Worm (Caenorhabditis elegans) whole organism, mixed stage, embryonic: ENCODE results near the gene T04B2.7.

Experiments used
- M03D4.4 ChIP-seq: sonication (generic microtip); optimal IDR thresholded peaks from 2 replicates; lab custom pipeline; 2017; ENCODE audit warnings: mild to moderate bottlenecking, missing genetic modification characterization, missing compliant biosample characterization
- blmp-1 ChIP-seq: fragments of 150-350 bp; optimal IDR thresholded peaks from 2 replicates; lab custom pipeline; 2014; ENCODE audit warnings: missing biosample characterization, missing genetic modification characterization
- ceh-39 ChIP-seq: fragments of 150-350 bp; optimal IDR thresholded peaks from 2 replicates; lab custom pipeline; 2014; ENCODE audit warnings: missing biosample characterization, missing genetic modification characterization
- ceh-43 ChIP-seq: fragments of 200-800 bp; sonication (Bioruptor generic); optimal IDR thresholded peaks from 2 replicates; lab custom pipeline; 2018; ENCODE audit warnings: mild to moderate bottlenecking, missing genetic modification characterization, moderate library complexity, missing compliant biosample characterization
- ceh-83 ChIP-seq: fragments of 200-800 bp; sonication (Bioruptor generic); optimal IDR thresholded peaks from 2 replicates; lab custom pipeline; 2018; ENCODE audit warnings: mild to moderate bottlenecking, missing genetic modification characterization, missing compliant biosample characterization
- ces-1 ChIP-seq: fragments of 150-350 bp; optimal IDR thresholded peaks from 2 replicates; lab custom pipeline; 2014; ENCODE audit warnings: missing biosample characterization, missing genetic modification reagents, missing genetic modification characterization
- cnd-1 ChIP-seq: fragments of 200-800 bp; sonication (Bioruptor generic); optimal IDR thresholded peaks from 2 replicates; lab custom pipeline; 2018; ENCODE audit warnings: mild to moderate bottlenecking, missing genetic modification characterization, missing compliant biosample characterization
- drap-1 ChIP-seq: fragments of 200-800 bp; sonication (Bioruptor generic); optimal IDR thresholded peaks from 3 replicates; lab custom pipeline; 2018; ENCODE audit warnings: mild to moderate bottlenecking, missing genetic modification characterization, missing compliant biosample characterization
- elt-1 ChIP-seq: sonication (generic microtip); optimal IDR thresholded peaks from 2 replicates; lab custom pipeline; 2017; ENCODE audit warnings: missing genetic modification characterization, mild to moderate bottlenecking, missing compliant biosample characterization, antibody characterized with exemption, moderate library complexity, borderline replicate concordance; ENCODE audit not compliant: insufficient read depth
- elt-3 ChIP-seq: fragments of 150-350 bp; optimal IDR thresholded peaks from 2 replicates; lab custom pipeline; 2014; ENCODE audit warnings: missing biosample characterization, missing genetic modification characterization
- flh-1 ChIP-seq: fragments of 200-800 bp; sonication (Bioruptor generic); optimal IDR thresholded peaks from 2 replicates; lab custom pipeline; 2018; ENCODE audit warnings: mild to moderate bottlenecking, missing genetic modification characterization, moderate library complexity, missing compliant biosample characterization
- ham-2 ChIP-seq: fragments of 200-800 bp; sonication (Bioruptor generic); optimal IDR thresholded peaks from 2 replicates; lab custom pipeline; 2018; ENCODE audit warnings: mild to moderate bottlenecking, missing genetic modification characterization, missing compliant biosample characterization
- hlh-1 ChIP-seq: fragments of 150-350 bp; optimal IDR thresholded peaks from 2 replicates; lab custom pipeline; 2014; ENCODE audit warnings: missing biosample characterization, missing genetic modification reagents, missing genetic modification characterization
- lin-13 ChIP-seq: fragments of 150-350 bp; optimal IDR thresholded peaks from 2 replicates; lab custom pipeline; 2014; ENCODE audit warnings: missing biosample characterization, missing genetic modification characterization
- lin-32 ChIP-seq: fragments of 200-800 bp; sonication (Bioruptor generic); optimal IDR thresholded peaks from 2 replicates; lab custom pipeline; 2018; ENCODE audit warnings: mild to moderate bottlenecking, missing genetic modification characterization, missing compliant biosample characterization
- lsy-2 ChIP-seq: fragments of 150-350 bp; optimal IDR thresholded peaks from 2 replicates; lab custom pipeline; 2014; ENCODE audit warnings: missing biosample characterization, missing genetic modification characterization
- mab-5 ChIP-seq: fragments of 150-350 bp; optimal IDR thresholded peaks from 2 replicates; lab custom pipeline; 2014; ENCODE audit warnings: missing biosample characterization, missing genetic modification characterization
- mep-1 ChIP-seq: fragments of 150-350 bp; optimal IDR thresholded peaks from 2 replicates; lab custom pipeline; 2017; ENCODE audit warnings: missing biosample characterization, missing genetic modification reagents, missing genetic modification characterization, inconsistent platforms
- nhr-2 ChIP-seq: fragments of 150-350 bp; optimal IDR thresholded peaks from 2 replicates; lab custom pipeline; 2014; ENCODE audit warnings: missing biosample characterization, missing genetic modification characterization
- nhr-237 ChIP-seq: fragments of 150-350 bp; optimal IDR thresholded peaks from 2 replicates; lab custom pipeline; 2014; ENCODE audit warnings: missing biosample characterization, missing genetic modification characterization
- nhr-76 ChIP-seq: sonication (generic microtip); optimal IDR thresholded peaks from 2 replicates; lab custom pipeline; 2017; ENCODE audit warnings: missing biosample characterization, missing genetic modification characterization
- sem-2 ChIP-seq: fragments of 200-800 bp; sonication (Bioruptor generic); optimal IDR thresholded peaks from 2 replicates; lab custom pipeline; 2018; ENCODE audit warnings: mild to moderate bottlenecking, missing genetic modification characterization, missing compliant biosample characterization
- snpc-4 ChIP-seq: fragments of 150-350 bp; optimal IDR thresholded peaks from 2 replicates; lab custom pipeline; 2014; ENCODE audit warnings: missing biosample characterization, missing genetic modification characterization
- sptf-1 ChIP-seq: sonication (generic microtip); optimal IDR thresholded peaks from 2 replicates; lab custom pipeline; 2017; ENCODE audit warnings: mild to moderate bottlenecking, missing genetic modification characterization, moderate library complexity, missing compliant biosample characterization
- unc-120 ChIP-seq: sonication (generic microtip); optimal IDR thresholded peaks from 2 replicates; lab custom pipeline; 2017; ENCODE audit warnings: missing genetic modification characterization, missing compliant biosample characterization; ENCODE audit not compliant: poor library complexity, severe bottlenecking
- unc-39 ChIP-seq: fragments of 150-350 bp; optimal IDR thresholded peaks from 2 replicates; lab custom pipeline; 2014; ENCODE audit warnings: missing biosample characterization, missing genetic modification characterization
- unc-62 ChIP-seq: fragments of 150-350 bp; optimal IDR thresholded peaks from 2 replicates; lab custom pipeline; 2014; ENCODE audit warnings: missing biosample characterization, missing genetic modification reagents, missing genetic modification characterization
- zip-8 ChIP-seq: fragments of 150-350 bp; optimal IDR thresholded peaks from 2 replicates; lab custom pipeline; 2014; ENCODE audit warnings: missing biosample characterization, missing genetic modification characterization
- ztf-11 ChIP-seq: fragments of 150-350 bp; optimal IDR thresholded peaks from 2 replicates; lab custom pipeline; 2014; ENCODE audit warnings: missing biosample characterization, missing genetic modification characterization

Gene T04B2.7

ce11 chrIV:10053550-10053949 lies 2.5 kb downstream of the T04B2.7 start, which contains the start of gene srv-12:
Gene srv-12, minus strand, starts transcription at chrIV:10053650.
- TF ChIP-seq ceh-43 (GFP tag; lab: Kevin White, UChicago): no peak
- no peak for TF ChIP-seq unc-39
- TF ChIP-seq ces-1 (GFP tag; lab: Kevin White, UChicago): no peak
- no peak for TF ChIP-seq M03D4.4 (tag; lab: Kevin White, UChicago)
- TF ChIP-seq sptf-1 (tag; lab: Kevin White, UChicago): no peak
- TF ChIP-seq lin-32 (GFP tag; lab: Kevin White, UChicago): no peak
- TF ChIP-seq unc-120 (tag; lab: Kevin White, UChicago): no peak
- TF ChIP-seq lin-13 (tag; lab: Kevin White, UChicago): no peak
- no peak for TF ChIP-seq flh-1 (GFP tag; lab: Kevin White, UChicago)
- TF ChIP-seq cnd-1 (tag; lab: Kevin White, UChicago): no peak
- no peak for TF ChIP-seq nhr-2 (tag; lab: Kevin White, UChicago)
- TF ChIP-seq drap-1 (GFP tag; lab: Kevin White, UChicago): no peak
- TF ChIP-seq sem-2 (GFP tag; lab: Kevin White, UChicago): no peak
- TF ChIP-seq unc-62 (GFP tag; lab: Kevin White, UChicago): no peak
- TF ChIP-seq ztf-11 (tag; lab: Kevin White, UChicago): no peak

DNA sequence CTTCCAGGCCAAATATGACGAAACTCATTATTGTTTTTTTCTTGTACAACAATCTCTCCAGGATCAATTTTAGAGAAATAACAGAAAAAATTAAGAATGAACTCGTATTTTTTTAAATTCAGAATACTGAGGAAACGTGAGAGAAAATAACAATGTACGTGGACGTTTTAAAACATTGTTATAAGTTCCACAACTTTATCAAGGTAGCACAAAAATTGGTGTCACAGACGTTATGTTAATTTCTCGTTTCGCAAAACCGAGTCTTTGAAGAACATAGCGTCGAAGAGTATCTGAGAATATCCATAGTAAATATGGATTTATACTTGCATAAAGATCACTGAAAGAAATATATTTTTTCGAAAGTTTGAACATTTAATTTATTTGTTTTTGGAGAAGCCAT lies 5.0 kb downstream of the T04B2.7 start, which contains the start of gene T04B2.8:
Gene T04B2.8 (minus strand): TSS at position 101 of the 400 bp plus-strand sequence.
- TF ChIP-seq blmp-1 (tag; lab: Kevin White, UChicago): no peak
- no peak for TF ChIP-seq zip-8 (tag; lab: Kevin White, UChicago)
- no peak for TF ChIP-seq cnd-1 (tag; lab: Kevin White, UChicago)
- no peak for TF ChIP-seq sem-2 (GFP tag; lab: Kevin White, UChicago)
- TF ChIP-seq lsy-2 (tag; lab: Kevin White, UChicago): no peak

DNA sequence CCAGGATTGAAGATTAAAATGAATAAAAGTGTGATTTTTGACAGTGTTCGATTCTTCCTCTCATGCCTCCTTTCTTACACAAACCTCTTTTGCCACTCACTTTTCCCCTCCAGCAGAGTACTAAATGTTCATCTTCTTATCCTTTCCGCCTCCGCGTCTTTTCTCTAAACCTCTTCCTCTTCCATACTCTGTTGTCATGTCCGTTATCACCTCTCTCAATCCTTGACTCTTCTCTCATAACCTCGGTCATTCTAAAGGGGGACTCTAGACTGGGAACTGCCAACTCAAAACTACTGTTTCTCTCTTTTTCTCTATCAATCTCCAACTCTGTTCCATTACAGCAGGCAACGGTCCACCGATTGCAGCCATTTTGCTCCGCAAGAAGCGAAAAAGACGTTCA lies 7.8 kb downstream of the T04B2.7 start:
- TF ChIP-seq hlh-1 (tag; lab: Kevin White, UChicago) (peak; percentile 29), elt-1 (tag; lab: Kevin White, UChicago) (peak; percentile 1), nhr-237 (tag; lab: Kevin White, UChicago) (no peak), unc-62 (GFP tag; lab: Kevin White, UChicago) (no peak), unc-120 (tag; lab: Kevin White, UChicago) (peak; percentile 61)
- TF ChIP-seq, all 35 proteins: peak for 3

DNA sequence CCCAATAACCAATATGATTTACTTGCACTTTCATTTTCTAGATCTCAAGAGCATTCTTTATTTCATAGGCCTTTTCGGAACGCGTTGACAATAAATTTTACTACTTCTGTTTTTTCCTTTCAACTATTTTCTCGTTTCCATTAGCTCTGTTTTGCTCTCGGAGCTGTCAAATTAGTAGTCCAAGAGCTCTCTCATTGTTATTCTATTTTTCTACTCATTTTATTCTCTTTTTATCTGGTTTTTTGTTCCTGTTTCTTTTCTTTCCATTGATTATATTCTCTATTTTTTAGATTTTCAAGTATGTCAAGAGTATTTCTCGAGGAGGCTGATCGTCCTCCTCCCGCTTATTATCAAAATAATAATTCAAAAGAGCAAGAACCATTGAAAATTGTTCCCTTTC lies 8.9 kb downstream of the T04B2.7 start, which contains the start of gene T04B2.3:
Gene T04B2.3 (plus strand): TSS at position 301 of the 400 bp plus-strand sequence.
- TF ChIP-seq sptf-1 (tag; lab: Kevin White, UChicago) (no peak), zip-8 (tag; lab: Kevin White, UChicago) (no peak), mep-1 (tag; lab: Kevin White, UChicago) (no peak), ceh-39 (tag; lab: Kevin White, UChicago) (no peak), drap-1 (GFP tag; lab: Kevin White, UChicago) (no peak), ztf-11 (tag; lab: Kevin White, UChicago) (no peak), blmp-1 (tag; lab: Kevin White, UChicago) (no peak), ces-1 (GFP tag; lab: Kevin White, UChicago) (no peak), elt-3 (no peak), snpc-4 (tag; lab: Kevin White, UChicago) (no peak), elt-1 (tag; lab: Kevin White, UChicago) (no peak), M03D4.4 (tag; lab: Kevin White, UChicago) (no peak), ceh-43 (GFP tag; lab: Kevin White, UChicago) (no peak), mab-5 (tag; lab: Kevin White, UChicago) (no peak), sem-2 (GFP tag; lab: Kevin White, UChicago) (no peak), ham-2 (GFP tag; lab: Kevin White, UChicago) (no peak)

ce11 chrIV:10046005-10046404 lies 10.0 kb downstream of the T04B2.7 start:
- no peak for TF ChIP-seq unc-39
- TF ChIP-seq lin-13 (tag; lab: Kevin White, UChicago): no peak
- no peak for TF ChIP-seq M03D4.4 (tag; lab: Kevin White, UChicago)
- TF ChIP-seq sptf-1 (tag; lab: Kevin White, UChicago): no peak
- TF ChIP-seq nhr-2 (tag; lab: Kevin White, UChicago): no peak
- no peak for TF ChIP-seq nhr-76 (tag; lab: Kevin White, UChicago)
- TF ChIP-seq mab-5 (tag; lab: Kevin White, UChicago): no peak
- no peak for TF ChIP-seq ceh-83 (GFP tag; lab: Kevin White, UChicago)
- no peak for TF ChIP-seq nhr-237 (tag; lab: Kevin White, UChicago)
- no peak for TF ChIP-seq ceh-39 (tag; lab: Kevin White, UChicago)
- TF ChIP-seq zip-8 (tag; lab: Kevin White, UChicago): no peak
- no peak for TF ChIP-seq mep-1 (tag; lab: Kevin White, UChicago)
